Worm (Caenorhabditis elegans) whole organism, late embryonic: ENCODE measurements around the gene F36H5.10.

Experiments used
- C38D4.7 ChIP-seq: fragments of 200-800 bp; sonication (Bioruptor generic); optimal IDR thresholded peaks from 2 replicates; lab custom pipeline; 2018; ENCODE audit warnings: mild to moderate bottlenecking, missing genetic modification characterization, moderate library complexity, missing compliant biosample characterization
- ceh-45 ChIP-seq: fragments of 200-800 bp; sonication (Bioruptor generic); IDR thresholded peaks from 2 replicates; pipeline ENCODE4 v1.3.6; 2022; ENCODE audit warnings: missing genetic modification reagents, missing genetic modification characterization, missing compliant biosample characterization
- dmd-4 ChIP-seq: sonication (generic microtip); optimal IDR thresholded peaks from 2 replicates; lab custom pipeline; 2016; ENCODE audit warnings: borderline replicate concordance, missing genetic modification characterization, missing compliant biosample characterization
- elt-4 ChIP-seq: sonication (generic microtip); optimal IDR thresholded peaks from 2 replicates; lab custom pipeline; 2016; ENCODE audit warnings: missing genetic modification characterization, missing compliant biosample characterization
- fax-1 ChIP-seq: sonication (generic microtip); optimal IDR thresholded peaks from 2 replicates; lab custom pipeline; 2016; ENCODE audit warnings: missing genotype, missing genetic modification characterization, missing compliant biosample characterization
- nhr-11 ChIP-seq: fragments of 150-350 bp; optimal IDR thresholded peaks from 2 replicates; lab custom pipeline; 2014; ENCODE audit warnings: missing biosample characterization, missing genetic modification characterization
- rnt-1 ChIP-seq: sonication (generic microtip); optimal IDR thresholded peaks from 2 replicates; lab custom pipeline; 2016; ENCODE audit warnings: missing genetic modification characterization, missing compliant biosample characterization
- sdc-2 ChIP-seq: sonication (generic microtip); optimal IDR thresholded peaks from 2 replicates; lab custom pipeline; 2016; ENCODE audit warnings: missing genotype, missing genetic modification characterization, missing compliant biosample characterization
- ztf-16 ChIP-seq: sonication (generic microtip); optimal IDR thresholded peaks from 2 replicates; lab custom pipeline; 2017; ENCODE audit warnings: missing genetic modification characterization, missing compliant biosample characterization

ce11 chrII:1756582-1756981 lies 551 bp upstream of the F36H5.10 start, which contains the start of gene fbxb-53:
- TF ChIP-seq elt-4 (no peak), dmd-4 (tag; lab: Kevin White, UChicago) (no peak), nhr-11 (tag; lab: Kevin White, UChicago) (no peak), sdc-2 (no peak), rnt-1 (tag; lab: Kevin White, UChicago) (no peak), C38D4.7 (GFP tag; lab: Kevin White, UChicago) (no peak), fax-1 (tag; lab: Kevin White, UChicago) (no peak), ceh-45 (GFP tag; lab: Robert Waterston, UW) (no peak), ztf-16 (no peak)
